Fruit fly (Drosophila melanogaster) whole organism, embryonic: ENCODE data around the gene CG2256.

Experiments used
- Atf6 ChIP-seq: fragments of 200-800 bp; sonication (Bioruptor generic); IDR thresholded peaks from 2 replicates; pipeline ENCODE4 v1.3.6; 2022; ENCODE audit warnings: missing biosample characterization, missing genetic modification characterization
- B-H1 ChIP-seq: fragments of 200-800 bp; sonication (Bioruptor generic); IDR thresholded peaks from 3 replicates; pipeline ENCODE4 v1.3.6; 2022; ENCODE audit warnings: missing biosample characterization, missing genetic modification characterization
- CG10147 ChIP-seq: fragments of 200-800 bp; sonication (Bioruptor generic); optimal IDR thresholded peaks from 2 replicates; lab custom pipeline; 2019; ENCODE audit warnings: missing biosample characterization, mild to moderate bottlenecking, missing genetic modification characterization, moderate library complexity
- CG10565 ChIP-seq: fragments of 200-800 bp; sonication (Bioruptor generic); optimal IDR thresholded peaks from 3 replicates; lab custom pipeline; 2016; ENCODE audit warnings: missing biosample characterization, mild to moderate bottlenecking, missing genetic modification characterization
- CG12659 ChIP-seq: fragments of 200-800 bp; sonication (Bioruptor generic); optimal IDR thresholded peaks from 3 replicates; lab custom pipeline; 2017; ENCODE audit warnings: mild to moderate bottlenecking, missing biosample characterization, missing genetic modification reagents, missing genetic modification characterization
- CG13123 ChIP-seq: fragments of 200-800 bp; sonication (Bioruptor generic); optimal IDR thresholded peaks from 2 replicates; lab custom pipeline; 2016; ENCODE audit warnings: missing biosample characterization, missing genetic modification characterization
- CG13894 ChIP-seq: fragments of 200-800 bp; sonication (Bioruptor generic); optimal IDR thresholded peaks from 3 replicates; lab custom pipeline; 2018; ENCODE audit warnings: missing biosample characterization, mild to moderate bottlenecking, missing genetic modification characterization, moderate library complexity
- CG1832 ChIP-seq: fragments of 200-800 bp; sonication (Bioruptor generic); optimal IDR thresholded peaks from 2 replicates; lab custom pipeline; 2017; ENCODE audit warnings: missing biosample characterization, mild to moderate bottlenecking, missing genetic modification characterization, inconsistent platforms
- CG30431 ChIP-seq: fragments of 200-800 bp; sonication (Bioruptor generic); optimal IDR thresholded peaks from 2 replicates; lab custom pipeline; 2017; ENCODE audit warnings: missing biosample characterization, missing genetic modification characterization
- CG31365 ChIP-seq: fragments of 200-800 bp; sonication (Bioruptor generic); optimal IDR thresholded peaks from 2 replicates; lab custom pipeline; 2018; ENCODE audit warnings: missing biosample characterization, mild to moderate bottlenecking, missing genetic modification characterization
- CG4360 ChIP-seq: fragments of 200-800 bp; sonication (Bioruptor generic); IDR thresholded peaks from 2 replicates; pipeline ENCODE4 v1.3.6; 2022; ENCODE audit warnings: missing biosample characterization, missing genetic modification characterization
- CG4424 ChIP-seq: fragments of 200-800 bp; sonication (Bioruptor generic); optimal IDR thresholded peaks from 3 replicates; lab custom pipeline; 2016; ENCODE audit warnings: missing biosample characterization, missing genetic modification characterization
- CG4617 ChIP-seq: fragments of 200-800 bp; sonication (Bioruptor generic); optimal IDR thresholded peaks from 3 replicates; lab custom pipeline; 2016; ENCODE audit warnings: missing biosample characterization, missing genetic modification characterization, borderline replicate concordance
- CG4820 ChIP-seq: fragments of 200-800 bp; sonication (Bioruptor generic); optimal IDR thresholded peaks from 3 replicates; lab custom pipeline; 2016; ENCODE audit warnings: missing biosample characterization, missing genetic modification characterization
- CG6854 ChIP-seq: fragments of 200-800 bp; sonication (Bioruptor generic); optimal IDR thresholded peaks from 3 replicates; lab custom pipeline; 2017; ENCODE audit warnings: missing biosample characterization, mild to moderate bottlenecking, missing genetic modification characterization
- CG7372 ChIP-seq: fragments of 200-800 bp; sonication (Bioruptor generic); IDR thresholded peaks from 2 replicates; pipeline ENCODE4 v1.3.6; 2022; ENCODE audit warnings: missing biosample characterization, missing genetic modification characterization
- CG9797 ChIP-seq: fragments of 200-800 bp; sonication (Bioruptor generic); optimal IDR thresholded peaks from 3 replicates; lab custom pipeline; 2018; ENCODE audit warnings: missing biosample characterization, mild to moderate bottlenecking, missing genetic modification characterization
- Dek ChIP-seq: fragments of 200-800 bp; sonication (Bioruptor generic); optimal IDR thresholded peaks from 3 replicates; lab custom pipeline; 2019; ENCODE audit warnings: missing biosample characterization, mild to moderate bottlenecking, missing genetic modification characterization, moderate library complexity
- H2.0 ChIP-seq: fragments of 200-800 bp; sonication (Bioruptor generic); IDR thresholded peaks from 2 replicates; pipeline ENCODE4 v1.3.6; 2022; ENCODE audit warnings: missing biosample characterization, missing genetic modification characterization
- HLH54F ChIP-seq: fragments of 200-800 bp; sonication (Bioruptor generic); optimal IDR thresholded peaks from 3 replicates; lab custom pipeline; 2016; ENCODE audit warnings: missing biosample characterization, missing genetic modification characterization
- Hand ChIP-seq: fragments of 200-800 bp; sonication (Bioruptor generic); optimal IDR thresholded peaks from 2 replicates; lab custom pipeline; 2017; ENCODE audit warnings: mild to moderate bottlenecking, missing biosample characterization, missing genetic modification reagents, missing genetic modification characterization
- Hmx ChIP-seq: fragments of 200-800 bp; sonication (Bioruptor generic); optimal IDR thresholded peaks from 2 replicates; lab custom pipeline; 2016; ENCODE audit warnings: missing biosample characterization, missing genetic modification characterization
- Hr3 ChIP-seq: fragments of 200-800 bp; sonication (Bioruptor generic); optimal IDR thresholded peaks from 3 replicates; lab custom pipeline; 2016; ENCODE audit warnings: missing biosample characterization, missing genetic modification characterization
- Hsf ChIP-seq: fragments of 200-800 bp; sonication (Bioruptor generic); optimal IDR thresholded peaks from 3 replicates; lab custom pipeline; 2016; ENCODE audit warnings: missing biosample characterization, missing genetic modification characterization
- MESR4 ChIP-seq: fragments of 200-800 bp; sonication (Bioruptor generic); optimal IDR thresholded peaks from 2 replicates; lab custom pipeline; 2018; ENCODE audit warnings: missing biosample characterization, mild to moderate bottlenecking, missing genetic modification characterization, moderate library complexity
- Sox100B ChIP-seq: fragments of 200-800 bp; sonication (Bioruptor generic); optimal IDR thresholded peaks from 3 replicates; lab custom pipeline; 2018; ENCODE audit warnings: missing biosample characterization, mild to moderate bottlenecking, missing genetic modification characterization
- Trl ChIP-seq, 3 experiments: fragments of >200 bp in 2 of 3; fragments of 200-800 bp in 1 of 3; sonication (Bioruptor generic) in 1 of 3; optimal IDR thresholded peaks; 2 replicates in 1 of 3; 3 replicates in 2 of 3; lab custom pipeline; 2016 to 2017; ENCODE audit warnings: missing biosample characterization in 1 of 3, missing genetic modification characterization in 1 of 3
- ara ChIP-seq: fragments of 200-800 bp; sonication (Bioruptor generic); IDR thresholded peaks from 2 replicates; pipeline ENCODE4 v1.3.6; 2022; ENCODE audit warnings: missing biosample characterization, missing genetic modification characterization
- ase ChIP-seq: fragments of 200-800 bp; sonication (Bioruptor generic); IDR thresholded peaks from 3 replicates; pipeline ENCODE4 v1.3.6; 2022; ENCODE audit warnings: missing biosample characterization, missing genetic modification characterization
- ash1 ChIP-seq: fragments of 200-800 bp; sonication (Bioruptor generic); optimal IDR thresholded peaks from 2 replicates; lab custom pipeline; 2018; ENCODE audit warnings: missing biosample characterization, mild to moderate bottlenecking, missing genetic modification characterization
- crp ChIP-seq, 2 experiments: fragments of 200-800 bp; sonication (Bioruptor generic); optimal IDR thresholded peaks; 2 replicates in 1 of 2; 3 replicates in 1 of 2; lab custom pipeline; 2017; ENCODE audit warnings: missing biosample characterization in 2 of 2, missing genetic modification characterization in 2 of 2, mild to moderate bottlenecking in 1 of 2, moderate library complexity in 1 of 2
- fd102C ChIP-seq: fragments of 200-800 bp; sonication (Bioruptor generic); optimal IDR thresholded peaks from 2 replicates; lab custom pipeline; 2018; ENCODE audit warnings: missing biosample characterization, mild to moderate bottlenecking, missing genetic modification characterization, moderate library complexity
- fru ChIP-seq: fragments of >200 bp; optimal IDR thresholded peaks from 2 replicates; lab custom pipeline; 2017
- gcm2 ChIP-seq: fragments of 200-800 bp; sonication (Bioruptor generic); optimal IDR thresholded peaks from 2 replicates; lab custom pipeline; 2016; ENCODE audit warnings: missing biosample characterization, missing genetic modification characterization
- gro ChIP-seq: fragments of 200-800 bp; sonication (Bioruptor generic); optimal IDR thresholded peaks from 2 replicates; lab custom pipeline; 2016; ENCODE audit warnings: missing biosample characterization, missing genetic modification characterization
- ham ChIP-seq: fragments of 200-800 bp; sonication (Bioruptor generic); IDR thresholded peaks from 2 replicates; pipeline ENCODE4 v1.3.6; 2022; ENCODE audit warnings: missing biosample characterization, missing genetic modification characterization
- jigr1 ChIP-seq: fragments of 200-800 bp; sonication (Bioruptor generic); IDR thresholded peaks from 3 replicates; pipeline ENCODE4 v1.3.6; 2022; ENCODE audit warnings: missing biosample characterization, missing genetic modification characterization
- pb ChIP-seq: fragments of 200-800 bp; sonication (Bioruptor generic); optimal IDR thresholded peaks from 3 replicates; lab custom pipeline; 2016; ENCODE audit warnings: missing biosample characterization, missing genetic modification characterization
- pho ChIP-seq: fragments of 200-800 bp; sonication (Bioruptor generic); optimal IDR thresholded peaks from 2 replicates; lab custom pipeline; 2016; ENCODE audit warnings: missing biosample characterization, missing genetic modification characterization
- pita ChIP-seq: fragments of 200-800 bp; sonication (Bioruptor generic); optimal IDR thresholded peaks from 2 replicates; lab custom pipeline; 2017; ENCODE audit warnings: missing biosample characterization, mild to moderate bottlenecking, missing genetic modification characterization
- run ChIP-seq: fragments of 200-800 bp; sonication (Bioruptor generic); optimal IDR thresholded peaks from 3 replicates; lab custom pipeline; 2018; ENCODE audit warnings: missing biosample characterization, mild to moderate bottlenecking, missing genetic modification characterization
- schlank ChIP-seq: fragments of 200-800 bp; sonication (Bioruptor generic); optimal IDR thresholded peaks from 2 replicates; lab custom pipeline; 2018; ENCODE audit warnings: missing biosample characterization, mild to moderate bottlenecking, missing genetic modification characterization
- sim ChIP-seq: fragments of 200-800 bp; sonication (Bioruptor generic); IDR thresholded peaks from 2 replicates; pipeline ENCODE4 v1.3.6; 2022; ENCODE audit warnings: missing biosample characterization, missing genetic modification characterization
- sisA ChIP-seq: fragments of 200-800 bp; sonication (Bioruptor generic); IDR thresholded peaks from 2 replicates; pipeline ENCODE4 v1.3.6; 2022; ENCODE audit warnings: missing biosample characterization, missing genetic modification characterization
- stwl ChIP-seq: fragments of 200-800 bp; sonication (Bioruptor generic); optimal IDR thresholded peaks from 3 replicates; lab custom pipeline; 2018; ENCODE audit warnings: missing biosample characterization, mild to moderate bottlenecking, missing genetic modification characterization, moderate library complexity
- vfl ChIP-seq: fragments of 200-800 bp; sonication (Bioruptor generic); optimal IDR thresholded peaks from 2 replicates; lab custom pipeline; 2016; ENCODE audit warnings: missing biosample characterization, missing genetic modification characterization
- yki ChIP-seq: fragments of >200 bp; optimal IDR thresholded peaks from 3 replicates; lab custom pipeline; 2018
- z ChIP-seq: fragments of 200-800 bp; sonication (Bioruptor generic); IDR thresholded peaks from 3 replicates; pipeline ENCODE4 v1.3.6; 2022; ENCODE audit warnings: missing biosample characterization, missing genetic modification characterization
- zen ChIP-seq: fragments of 200-800 bp; sonication (Bioruptor generic); optimal IDR thresholded peaks from 3 replicates; lab custom pipeline; 2018; ENCODE audit warnings: missing biosample characterization, mild to moderate bottlenecking, missing genetic modification characterization, moderate library complexity

CG2256 gene

DNA sequence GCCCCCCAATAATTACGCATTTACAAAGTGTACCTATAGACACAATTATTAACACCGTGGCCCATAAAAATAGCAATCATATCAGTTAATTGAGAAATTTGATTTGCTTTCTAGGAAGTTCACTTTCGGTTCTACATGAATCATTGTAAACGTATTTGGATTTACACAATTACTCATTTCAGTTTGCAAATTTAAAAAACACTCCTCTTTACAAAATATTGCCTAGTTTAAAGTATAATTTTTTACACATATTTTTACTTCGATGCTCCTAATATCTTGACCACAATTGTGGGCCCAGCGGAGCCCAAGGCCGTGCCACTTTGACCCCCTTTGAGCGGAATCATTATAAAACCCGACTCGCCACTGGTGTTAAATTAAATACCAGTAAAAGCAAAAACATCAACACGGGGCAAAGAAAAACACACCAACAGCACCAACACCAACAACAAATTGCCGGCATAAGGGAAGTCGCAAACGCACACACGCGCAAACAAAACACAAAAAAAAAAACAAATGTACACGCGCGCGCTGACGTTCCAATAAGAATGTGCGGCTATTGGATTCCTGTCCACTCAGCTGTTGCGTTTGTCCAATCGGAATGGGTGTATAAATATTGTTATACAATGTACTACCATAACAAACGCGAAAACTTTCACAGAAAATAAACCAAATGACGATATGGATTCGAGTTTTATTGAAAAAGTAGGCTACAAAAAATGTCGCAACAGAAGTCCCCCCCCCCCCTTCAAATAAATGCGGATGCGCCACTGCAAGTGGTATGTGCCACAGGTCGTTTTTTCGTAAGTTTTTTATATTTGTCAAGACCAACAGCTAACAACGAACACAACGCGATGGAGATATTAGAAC lies 27.7 kb upstream of the CG2256 start (continued):
- TF ChIP-seq z (GFP tag; lab: Robert Waterston, UW) = no peak
- TF ChIP-seq H2.0 = peak; percentile 11; the same call in 1 of the 2 replicates
- TF ChIP-seq ash1 (GFP tag; lab: Kevin White, UChicago) = no peak
- peak; percentile 74 for TF ChIP-seq pho
- peak; percentile 31; the same call in 1 of the 2 replicates for TF ChIP-seq CG4360 (GFP tag; lab: Robert Waterston, UW)
- no peak for TF ChIP-seq MESR4
- peak; percentile 41 for TF ChIP-seq pb (GFP tag; lab: Kevin White, UChicago)
- no peak for TF ChIP-seq fd102C (GFP tag; lab: Kevin White, UChicago)
- peak; percentile 20 for TF ChIP-seq CG31365
- peak in 1 of 2 experiments; percentile 16 for TF ChIP-seq crp (GFP tag; optimal IDR thresholded peaks at IDR 0.05; lab: Kevin White, UChicago)
- peak; percentile 36; the same call in 2 of the 3 replicates for TF ChIP-seq B-H1 (GFP tag; lab: Robert Waterston, UW)
- no peak for TF ChIP-seq CG4617
- no peak for TF ChIP-seq CG1832 (GFP tag; lab: Kevin White, UChicago)
- peak; percentile 64 for TF ChIP-seq CG13894 (tag; lab: Kevin White, UChicago)
- no peak for TF ChIP-seq Trl (optimal IDR thresholded peaks at IDR 0.05; lab: Kevin White, UChicago)
- no peak for TF ChIP-seq Trl (GFP tag; optimal IDR thresholded peaks at IDR 0.05; lab: Kevin White, UChicago)
- TF ChIP-seq CG4820 (GFP tag; lab: Kevin White, UChicago) = no peak
- no peak for TF ChIP-seq pita
- TF ChIP-seq schlank (tag; lab: Kevin White, UChicago) = peak; percentile 69
- peak; percentile 64 for TF ChIP-seq vfl (GFP tag; lab: Kevin White, UChicago)
- no peak for TF ChIP-seq fru (lab: Kevin White, UChicago)
- TF ChIP-seq Sox100B (GFP tag; lab: Kevin White, UChicago) = peak; percentile 61
- peak; percentile 70 for TF ChIP-seq Atf6 (GFP tag; lab: Robert Waterston, UW)
- TF ChIP-seq CG6854 (GFP tag; lab: Kevin White, UChicago) = peak; percentile 59
- no peak for TF ChIP-seq CG9797 (GFP tag; lab: Kevin White, UChicago)
- TF ChIP-seq stwl (tag; lab: Kevin White, UChicago) = no peak
- TF ChIP-seq sisA (GFP tag; lab: Robert Waterston, UW) = peak; percentile 39; the same call in 1 of the 2 replicates
- TF ChIP-seq CG10565 (GFP tag; lab: Kevin White, UChicago) = no peak
- peak; percentile 71 for TF ChIP-seq Hsf
- peak; percentile 58 for TF ChIP-seq CG10147
- TF ChIP-seq CG13123 = no peak
- TF ChIP-seq gcm2 (GFP tag; lab: Kevin White, UChicago) = no peak
- peak; percentile 48 for TF ChIP-seq CG4424
- TF ChIP-seq Hmx (GFP tag; lab: Kevin White, UChicago) = no peak
- peak; percentile 70 for TF ChIP-seq CG7372 (GFP tag; lab: Robert Waterston, UW)
- peak; percentile 32 for TF ChIP-seq gro (GFP tag; lab: Kevin White, UChicago)
- TF ChIP-seq CG30431 (GFP tag; lab: Kevin White, UChicago) = no peak
- peak; percentile 38 for TF ChIP-seq CG12659 (GFP tag; lab: Kevin White, UChicago)
- no peak for TF ChIP-seq Hr3 (GFP tag; lab: Kevin White, UChicago)
- peak; percentile 13 for TF ChIP-seq zen (tag; lab: Kevin White, UChicago)
- no peak for TF ChIP-seq jigr1 (GFP tag; lab: Robert Waterston, UW)
- TF ChIP-seq yki (lab: Kevin White, UChicago) = no peak
- TF ChIP-seq Dek (tag; lab: Kevin White, UChicago) = peak; percentile 61
- peak; percentile 42 for TF ChIP-seq run (tag; lab: Kevin White, UChicago)
- TF ChIP-seq HLH54F = peak; percentile 33
- TF ChIP-seq sim (GFP tag; lab: Robert Waterston, UW) = 0 out of 2 replicates have a peak, but pooled peaks have one; percentile 23
- no peak for TF ChIP-seq ase (GFP tag; lab: Robert Waterston, UW)
- peak; percentile 63 for TF ChIP-seq Hand (GFP tag; lab: Kevin White, UChicago)
- no peak for TF ChIP-seq ham (GFP tag; lab: Robert Waterston, UW)
- TF ChIP-seq ara = peak; percentile 7; the same call in 1 of the 2 replicates
